Fruit fly (Drosophila melanogaster): Measurements from ENCODE around the gene Tdh.

The Tdh gene

DNA sequence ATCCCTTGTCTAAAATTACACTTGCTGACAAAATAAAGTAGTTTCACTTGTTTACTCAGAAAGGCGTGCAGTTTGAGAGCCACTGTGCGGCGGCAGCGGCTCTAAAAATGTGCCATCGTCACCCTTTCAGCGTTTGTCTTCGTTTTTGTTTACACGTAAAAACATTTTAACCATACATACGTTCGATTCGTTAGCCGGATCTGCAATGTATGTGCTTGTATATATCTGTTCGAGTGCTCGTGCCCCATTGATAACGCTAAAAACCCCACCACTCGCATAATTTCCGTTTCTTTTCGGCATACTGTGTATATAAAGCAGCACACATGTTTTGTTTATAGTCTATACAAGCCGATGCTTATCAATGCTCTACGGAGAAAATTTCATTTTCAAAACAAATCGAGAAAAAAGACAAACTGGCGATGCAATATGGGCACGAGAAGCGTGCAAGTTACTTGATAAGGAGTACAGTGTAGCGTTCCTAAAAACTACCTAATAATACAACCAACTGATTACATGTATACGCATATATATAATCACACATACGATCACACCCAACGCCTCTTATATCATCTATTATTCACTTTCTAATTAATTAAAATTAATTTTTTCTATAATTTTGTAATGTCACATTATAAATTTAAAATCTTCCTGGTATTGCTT lies 49.9 kb downstream of the Tdh start (continued):
- no peak for TF ChIP-seq Rx (GFP tag; IDR thresholded peaks at IDR 0.05)
- TF ChIP-seq gcm2 (GFP tag; optimal IDR thresholded peaks at IDR 0.05), result no peak
- no peak for TF ChIP-seq fu2 (GFP tag; optimal IDR thresholded peaks at IDR 0.05)
- TF ChIP-seq CG6654 (GFP tag; optimal IDR thresholded peaks at IDR 0.05), result peak; percentile 99
- TF ChIP-seq sna (GFP tag; IDR thresholded peaks at IDR 0.05; ENCODE audit: partially characterized antibody), result no peak
- TF ChIP-seq CG6272 (GFP tag; IDR thresholded peaks at IDR 0.05), result no peak
- peak; percentile 35 for TF ChIP-seq CG15011 (GFP tag; optimal IDR thresholded peaks at IDR 0.05)
- TF ChIP-seq ftz-f1 (GFP tag; optimal IDR thresholded peaks at IDR 0.05), result no peak
- peak; percentile 1 for TF ChIP-seq Fer1 (GFP tag; optimal IDR thresholded peaks at IDR 0.05)
- TF ChIP-seq CG10543 (GFP tag; optimal IDR thresholded peaks at IDR 0.05), result peak; percentile 61
- TF ChIP-seq Fer2 (tag; optimal IDR thresholded peaks at IDR 0.05), result no peak
- no peak for TF ChIP-seq CG6765 (GFP tag; optimal IDR thresholded peaks at IDR 0.05)
- TF ChIP-seq CG2889 (GFP tag; IDR thresholded peaks at IDR 0.05), result peak; percentile 67; the same call in 2 of the 3 replicates
- TF ChIP-seq CG15696 (tag; optimal IDR thresholded peaks at IDR 0.05), result peak; percentile 61
- no peak for TF ChIP-seq CG14965 (GFP tag; optimal IDR thresholded peaks at IDR 0.05; ENCODE audit: borderline replicate concordance)
- no peak for TF ChIP-seq Lhr (GFP tag; optimal IDR thresholded peaks at IDR 0.05)
- no peak for TF ChIP-seq gro (GFP tag; optimal IDR thresholded peaks at IDR 0.05)
- no peak for TF ChIP-seq CHES-1-like (GFP tag; optimal IDR thresholded peaks at IDR 0.05)
- peak; percentile 40 for TF ChIP-seq CG1602 (GFP tag; optimal IDR thresholded peaks at IDR 0.05)
- peak; percentile 68 for TF ChIP-seq CG15269 (tag; optimal IDR thresholded peaks at IDR 0.05)
- peak; percentile 68 for TF ChIP-seq Bgb (GFP tag; IDR thresholded peaks at IDR 0.05; ENCODE audit: partially characterized antibody)
- TF ChIP-seq CG31224 (GFP tag; IDR thresholded peaks at IDR 0.05), result no peak
- TF ChIP-seq CG9797 (GFP tag; optimal IDR thresholded peaks at IDR 0.05), result no peak
- TF ChIP-seq CG15601 (tag; optimal IDR thresholded peaks at IDR 0.05), result peak; percentile 22
- TF ChIP-seq CG33213 (GFP tag; optimal IDR thresholded peaks at IDR 0.05), result no peak
- no peak for TF ChIP-seq ssp (GFP tag; IDR thresholded peaks at IDR 0.05)
- no peak for TF ChIP-seq NC2β (GFP tag; optimal IDR thresholded peaks at IDR 0.05)
- TF ChIP-seq CG1529 (GFP tag; optimal IDR thresholded peaks at IDR 0.05), result no peak
- TF ChIP-seq CG13123 (GFP tag; optimal IDR thresholded peaks at IDR 0.05), result no peak
- TF ChIP-seq CG10209 (GFP tag; optimal IDR thresholded peaks at IDR 0.05), result no peak
- no peak for TF ChIP-seq CG11696 (GFP tag; IDR thresholded peaks at IDR 0.05)
- TF ChIP-seq Camta (GFP tag; optimal IDR thresholded peaks at IDR 0.05), result no peak
- TF ChIP-seq Mrtf (GFP tag; IDR thresholded peaks at IDR 0.05), result peak; percentile 7; the same call in 1 of the 3 replicates
- no peak for TF ChIP-seq dm (GFP tag; optimal IDR thresholded peaks at IDR 0.05)
- peak; percentile 3 for TF ChIP-seq CG17568 (GFP tag; optimal IDR thresholded peaks at IDR 0.05)
- TF ChIP-seq tll (GFP tag; optimal IDR thresholded peaks at IDR 0.05), result no peak
- peak; percentile 57 for TF ChIP-seq cwo (GFP tag; optimal IDR thresholded peaks at IDR 0.05)
- no peak for TF ChIP-seq Trl (optimal IDR thresholded peaks at IDR 0.05)
- no peak for TF ChIP-seq Trl (GFP tag; optimal IDR thresholded peaks at IDR 0.05)
- no peak for TF ChIP-seq chn (GFP tag; optimal IDR thresholded peaks at IDR 0.05)
- TF ChIP-seq bsh (GFP tag; optimal IDR thresholded peaks at IDR 0.05), result peak in 1 of 2 experiments; percentile 69
- TF ChIP-seq Lpt (GFP tag; optimal IDR thresholded peaks at IDR 0.05), result no peak
- no peak for TF ChIP-seq prd (optimal IDR thresholded peaks at IDR 0.05)
- peak; percentile 67 for TF ChIP-seq prd (GFP tag; IDR thresholded peaks at IDR 0.05)
- no peak for TF ChIP-seq TFAM (GFP tag; optimal IDR thresholded peaks at IDR 0.05)
- peak; percentile 33 for TF ChIP-seq CG10366 (GFP tag; IDR thresholded peaks at IDR 0.05)
- TF ChIP-seq btn (GFP tag; optimal IDR thresholded peaks at IDR 0.05), result no peak
- TF ChIP-seq pnt (GFP tag; optimal IDR thresholded peaks at IDR 0.05), result no peak
- peak; percentile 75 for TF ChIP-seq Med (GFP tag)
- TF ChIP-seq CG18619 (GFP tag; optimal IDR thresholded peaks at IDR 0.05), result no peak
- no peak for TF ChIP-seq Myb (GFP tag; optimal IDR thresholded peaks at IDR 0.05)
